Worm (Caenorhabditis elegans): ENCODE data around the gene ZK512.2.

DNA sequence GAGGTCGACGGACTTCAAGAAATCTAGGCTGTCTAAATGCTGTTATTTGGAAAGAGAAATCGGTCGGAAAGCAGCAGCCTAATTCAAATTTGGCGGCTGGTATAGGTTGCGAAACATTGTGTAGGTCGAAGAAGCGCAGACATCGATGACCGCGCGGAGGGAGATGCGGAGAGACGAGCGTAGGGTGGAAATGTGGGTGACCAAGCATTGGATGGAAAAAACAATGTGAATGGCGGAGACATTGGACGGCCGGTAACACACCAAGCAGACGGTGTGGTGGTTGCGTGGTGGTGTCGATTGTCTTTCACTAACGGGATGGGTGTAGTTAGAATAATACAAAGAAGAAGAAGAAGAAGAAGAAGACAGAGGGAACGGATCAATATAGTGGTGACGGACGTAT lies 32.1 kb downstream of the ZK512.2 start:
- TF ChIP-seq unc-39 (tag; optimal IDR thresholded peaks at IDR 0.05) (no peak), ama-1 (optimal IDR thresholded peaks at IDR 0.05) (no peak), nhr-237 (tag; optimal IDR thresholded peaks at IDR 0.05) (no peak), mbf-1 (tag; optimal IDR thresholded peaks at IDR 0.05) (no peak), nhr-77 (tag; optimal IDR thresholded peaks at IDR 0.05) (no peak), nhr-25 (tag; optimal IDR thresholded peaks at IDR 0.05) (no peak), unc-62 (GFP tag; optimal IDR thresholded peaks at IDR 0.05) (no peak), ZK546.5 (tag; optimal IDR thresholded peaks at IDR 0.05) (no peak), lin-13 (GFP tag; optimal IDR thresholded peaks at IDR 0.05) (no peak), nhr-11 (tag; optimal IDR thresholded peaks at IDR 0.05) (no peak), lsy-2 (tag; optimal IDR thresholded peaks at IDR 0.05) (no peak)

Measured in whole organism, L2 larva.